Worm (Caenorhabditis elegans) whole organism, L1 larva: ENCODE data around the gene tsp-18.

Experiments
- C16A3.4 ChIP-seq: fragments of 150-350 bp; optimal IDR thresholded peaks from 2 replicates; lab custom pipeline; 2014; ENCODE audit warnings: missing biosample characterization, missing genetic modification characterization
- Y116A8C.19 ChIP-seq: sonication (generic microtip); optimal IDR thresholded peaks from 2 replicates; lab custom pipeline; 2016; ENCODE audit warnings: missing compliant biosample characterization, missing genetic modification characterization, borderline replicate concordance
- aha-1 ChIP-seq: fragments of 150-350 bp; optimal IDR thresholded peaks from 2 replicates; lab custom pipeline; 2014; ENCODE audit warnings: missing biosample characterization, missing genetic modification characterization
- blmp-1 ChIP-seq: fragments of 150-350 bp; optimal IDR thresholded peaks from 2 replicates; lab custom pipeline; 2014; ENCODE audit warnings: missing biosample characterization, missing genetic modification characterization
- dsc-1 ChIP-seq: sonication (generic microtip); optimal IDR thresholded peaks from 2 replicates; lab custom pipeline; 2016; ENCODE audit warnings: mild to moderate bottlenecking, missing genetic modification characterization, missing compliant biosample characterization
- egl-13 ChIP-seq: sonication (generic microtip); optimal IDR thresholded peaks from 2 replicates; lab custom pipeline; 2016; ENCODE audit warnings: missing genotype, missing genetic modification reagents, missing genetic modification characterization, missing compliant biosample characterization
- egl-27 ChIP-seq, 2 experiments: fragments of 150-350 bp in 1 of 2; sonication (generic microtip); optimal IDR thresholded peaks; 3 replicates each; lab custom pipeline; 2017 to 2018; ENCODE audit warnings: missing biosample characterization in 2 of 2, missing genetic modification characterization in 2 of 2, missing genetic modification reagents in 2 of 2
- elt-2 ChIP-seq: sonication (generic microtip); optimal IDR thresholded peaks from 2 replicates; lab custom pipeline; 2016; ENCODE audit warnings: missing genetic modification characterization, mild to moderate bottlenecking, inconsistent platforms, missing compliant biosample characterization, missing genetic modification reagents
- ets-5 ChIP-seq: fragments of 200-800 bp; sonication (Bioruptor generic); IDR thresholded peaks from 2 replicates; pipeline ENCODE4 v1.3.6; 2022; ENCODE audit warnings: missing genetic modification characterization, missing compliant biosample characterization
- fkh-4 ChIP-seq: sonication (generic microtip); optimal IDR thresholded peaks from 2 replicates; lab custom pipeline; 2016; ENCODE audit warnings: missing compliant biosample characterization, missing genetic modification characterization, borderline replicate concordance
- hlh-17 ChIP-seq: fragments of 200-800 bp; sonication (Bioruptor generic); optimal IDR thresholded peaks from 2 replicates; lab custom pipeline; 2018; ENCODE audit warnings: missing genetic modification characterization, mild to moderate bottlenecking, missing compliant biosample characterization, moderate library complexity, borderline replicate concordance
- hpl-2 ChIP-seq: fragments of 150-350 bp; optimal IDR thresholded peaks from 2 replicates; lab custom pipeline; 2014; ENCODE audit warnings: missing biosample characterization, missing genetic modification reagents, missing genetic modification characterization
- irx-1 ChIP-seq: sonication (generic microtip); optimal IDR thresholded peaks from 2 replicates; lab custom pipeline; 2016; ENCODE audit warnings: missing genetic modification characterization, missing compliant biosample characterization
- isw-1 ChIP-seq: fragments of 200-800 bp; sonication (Bioruptor generic); IDR thresholded peaks from 2 replicates; pipeline ENCODE4 v1.3.6; 2022; ENCODE audit warnings: missing genetic modification characterization, missing compliant biosample characterization
- lin-13 ChIP-seq: fragments of 150-350 bp; optimal IDR thresholded peaks from 2 replicates; lab custom pipeline; 2014; ENCODE audit warnings: missing biosample characterization, missing genetic modification reagents, missing genetic modification characterization
- lin-14 ChIP-seq: fragments of 200-800 bp; sonication (Bioruptor generic); optimal IDR thresholded peaks from 2 replicates; lab custom pipeline; 2018; ENCODE audit warnings: mild to moderate bottlenecking, missing genetic modification characterization, moderate library complexity, missing compliant biosample characterization
- lin-35 ChIP-seq, 2 experiments: fragments of 150-350 bp; optimal IDR thresholded peaks; 2 replicates each; lab custom pipeline; 2014; ENCODE audit warnings: missing biosample characterization in 2 of 2, missing genetic modification characterization in 2 of 2, missing genetic modification reagents in 2 of 2
- lin-39 ChIP-seq: fragments of 150-350 bp; optimal IDR thresholded peaks from 2 replicates; lab custom pipeline; 2014; ENCODE audit warnings: missing biosample characterization, missing genetic modification reagents, missing genetic modification characterization
- lir-3 ChIP-seq: sonication (generic microtip); optimal IDR thresholded peaks from 2 replicates; lab custom pipeline; 2016; ENCODE audit warnings: mild to moderate bottlenecking, missing genetic modification characterization, moderate library complexity, missing compliant biosample characterization; ENCODE audit not compliant: poor library complexity
- lsy-2 ChIP-seq, 2 experiments: fragments of 150-350 bp; optimal IDR thresholded peaks; 2 replicates each; lab custom pipeline; 2014; ENCODE audit warnings: missing biosample characterization in 2 of 2, missing genetic modification characterization in 2 of 2
- mab-9 ChIP-seq: fragments of 200-800 bp; sonication (Bioruptor generic); IDR thresholded peaks from 2 replicates; pipeline ENCODE4 v1.3.6; 2022; ENCODE audit warnings: missing genetic modification reagents, missing genetic modification characterization, missing compliant biosample characterization
- mdl-1 ChIP-seq, 2 experiments: fragments of 150-350 bp; optimal IDR thresholded peaks; 2 replicates each; lab custom pipeline; 2014 to 2017; ENCODE audit warnings: missing biosample characterization in 2 of 2, missing genetic modification characterization in 2 of 2, inconsistent platforms in 1 of 2
- mef-2 ChIP-seq: fragments of 150-350 bp; optimal IDR thresholded peaks from 2 replicates; lab custom pipeline; 2014; ENCODE audit warnings: missing biosample characterization, missing genetic modification characterization
- mep-1 ChIP-seq: fragments of 150-350 bp; optimal IDR thresholded peaks from 2 replicates; lab custom pipeline; 2014; ENCODE audit warnings: missing biosample characterization, missing genetic modification characterization
- nhr-11 ChIP-seq: fragments of 150-350 bp; optimal IDR thresholded peaks from 2 replicates; lab custom pipeline; 2014; ENCODE audit warnings: missing biosample characterization, missing genetic modification characterization
- nhr-19 ChIP-seq: fragments of 200-800 bp; sonication (Bioruptor generic); conservative IDR thresholded peaks from 2 replicates; pipeline ENCODE4 v1.3.6; 2022; ENCODE audit warnings: missing genetic modification characterization, missing compliant biosample characterization
- nhr-20 ChIP-seq: sonication (generic microtip); optimal IDR thresholded peaks from 2 replicates; lab custom pipeline; 2016; ENCODE audit warnings: mild to moderate bottlenecking, missing genetic modification characterization, missing compliant biosample characterization
- nhr-28 ChIP-seq: fragments of 150-350 bp; optimal IDR thresholded peaks from 2 replicates; lab custom pipeline; 2014; ENCODE audit warnings: missing biosample characterization, missing genetic modification characterization
- nhr-71 ChIP-seq: sonication (generic microtip); optimal IDR thresholded peaks from 2 replicates; lab custom pipeline; 2016; ENCODE audit warnings: mild to moderate bottlenecking, missing genetic modification characterization, moderate library complexity, missing compliant biosample characterization
- nhr-76 ChIP-seq: sonication (generic microtip); optimal IDR thresholded peaks from 2 replicates; lab custom pipeline; 2017; ENCODE audit warnings: missing biosample characterization, missing genetic modification characterization
- nhr-77 ChIP-seq: fragments of 150-350 bp; optimal IDR thresholded peaks from 2 replicates; lab custom pipeline; 2014; ENCODE audit warnings: missing biosample characterization, missing genetic modification characterization
- nhr-84 ChIP-seq: sonication (generic microtip); optimal IDR thresholded peaks from 2 replicates; lab custom pipeline; 2017; ENCODE audit warnings: missing biosample characterization, missing genetic modification characterization
- nhr-85 ChIP-seq: sonication (generic microtip); peaks from one replicate; lab custom pipeline; 2016; ENCODE audit warnings: missing genetic modification characterization, inconsistent platforms, missing compliant biosample characterization
- pax-3 ChIP-seq: fragments of 200-800 bp; sonication (Bioruptor generic); optimal IDR thresholded peaks from 2 replicates; lab custom pipeline; 2018; ENCODE audit warnings: mild to moderate bottlenecking, missing genetic modification characterization, moderate library complexity, missing compliant biosample characterization
- pqm-1 ChIP-seq: sonication (generic microtip); optimal IDR thresholded peaks from 3 replicates; lab custom pipeline; 2017; ENCODE audit warnings: missing biosample characterization, missing genetic modification characterization
- rnt-1 ChIP-seq: sonication (generic microtip); optimal IDR thresholded peaks from 2 replicates; lab custom pipeline; 2016; ENCODE audit warnings: mild to moderate bottlenecking, missing genetic modification characterization, moderate library complexity, missing compliant biosample characterization
- snpc-4 ChIP-seq: fragments of 150-350 bp; optimal IDR thresholded peaks from 2 replicates; lab custom pipeline; 2014; ENCODE audit warnings: missing biosample characterization, missing genetic modification characterization
- snu-23 ChIP-seq: sonication (generic microtip); optimal IDR thresholded peaks from 2 replicates; lab custom pipeline; 2016; ENCODE audit warnings: missing genetic modification characterization, missing compliant biosample characterization
- sox-4 ChIP-seq: sonication (generic microtip); optimal IDR thresholded peaks from 2 replicates; lab custom pipeline; 2016; ENCODE audit warnings: missing genetic modification characterization, missing compliant biosample characterization
- swsn-7 ChIP-seq: sonication (generic microtip); optimal IDR thresholded peaks from 2 replicates; lab custom pipeline; 2016; ENCODE audit warnings: missing genetic modification characterization, missing compliant biosample characterization
- tbx-2 ChIP-seq: sonication (generic microtip); optimal IDR thresholded peaks from 2 replicates; lab custom pipeline; 2016; ENCODE audit warnings: missing genetic modification characterization, missing compliant biosample characterization
- unc-62 ChIP-seq: fragments of 150-350 bp; optimal IDR thresholded peaks from 2 replicates; lab custom pipeline; 2014; ENCODE audit warnings: missing biosample characterization, missing genetic modification reagents, missing genetic modification characterization
- unc-86 ChIP-seq: sonication (generic microtip); optimal IDR thresholded peaks from 2 replicates; lab custom pipeline; 2016; ENCODE audit warnings: missing genetic modification characterization, missing compliant biosample characterization
- unc-98 ChIP-seq: fragments of 200-800 bp; sonication (Bioruptor generic); IDR thresholded peaks from 2 replicates; pipeline ENCODE4 v1.3.6; 2022; ENCODE audit warnings: missing genetic modification characterization, missing compliant biosample characterization
- vab-15 ChIP-seq: sonication (generic microtip); optimal IDR thresholded peaks from 2 replicates; lab custom pipeline; 2017; ENCODE audit warnings: missing genotype, mild to moderate bottlenecking, missing genetic modification characterization, missing compliant biosample characterization
- zag-1 ChIP-seq: fragments of 150-350 bp; optimal IDR thresholded peaks from 2 replicates; lab custom pipeline; 2014; ENCODE audit warnings: missing biosample characterization, missing genetic modification characterization

Gene tsp-18

DNA sequence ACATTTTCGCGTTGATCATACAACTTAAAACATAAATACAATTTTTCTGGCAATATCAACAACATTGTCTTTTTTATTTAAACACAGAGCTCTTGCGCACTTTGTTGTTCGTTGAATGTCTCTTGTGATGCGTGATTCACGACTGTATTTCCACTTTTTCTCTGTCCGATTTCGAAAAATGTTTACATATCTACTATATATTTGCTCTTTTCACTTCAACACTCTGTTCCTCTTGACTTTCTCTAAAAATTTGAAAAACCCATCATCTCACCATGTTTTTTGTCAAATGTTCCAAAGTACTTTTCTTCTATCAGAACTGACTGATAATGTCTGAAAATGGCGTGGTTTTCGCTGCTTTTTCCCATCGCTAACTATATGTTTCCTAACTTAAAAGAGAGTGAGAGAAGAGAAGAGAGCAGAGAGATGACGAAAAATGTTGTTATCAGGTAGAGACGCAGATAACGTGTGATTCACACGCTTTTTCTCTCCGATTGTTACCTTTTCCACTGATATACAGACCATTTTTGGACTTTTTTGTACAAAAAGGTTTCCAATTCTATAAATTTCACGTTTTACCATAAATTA is 7.7 kb downstream of the tsp-18 start (continued):
- TF ChIP-seq pqm-1 (tag; lab: Kevin White, UChicago): peak; percentile 91
- TF ChIP-seq nhr-77 (tag; lab: Kevin White, UChicago): peak; percentile 54

DNA sequence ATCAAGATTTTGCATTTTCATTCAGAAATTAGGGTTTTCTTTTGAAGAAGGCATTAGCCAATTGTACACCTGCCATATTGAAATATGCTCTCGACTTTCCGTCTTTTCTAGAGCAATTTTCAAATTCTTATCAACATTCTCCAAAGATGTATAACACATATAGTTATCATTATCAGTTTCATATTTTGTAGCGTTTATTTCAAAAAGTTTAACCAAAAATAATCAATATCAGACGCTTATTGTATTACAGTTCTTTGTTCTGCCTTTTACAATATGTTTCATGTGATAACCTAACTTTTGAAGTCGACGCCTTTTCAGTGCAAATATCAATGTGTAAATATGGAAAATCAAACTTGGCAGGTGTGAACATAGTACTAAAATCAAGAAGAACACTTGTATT is 9.5 kb downstream of the tsp-18 start:
- TF ChIP-seq ets-5 (no peak), elt-2 (peak; percentile 65)

DNA sequence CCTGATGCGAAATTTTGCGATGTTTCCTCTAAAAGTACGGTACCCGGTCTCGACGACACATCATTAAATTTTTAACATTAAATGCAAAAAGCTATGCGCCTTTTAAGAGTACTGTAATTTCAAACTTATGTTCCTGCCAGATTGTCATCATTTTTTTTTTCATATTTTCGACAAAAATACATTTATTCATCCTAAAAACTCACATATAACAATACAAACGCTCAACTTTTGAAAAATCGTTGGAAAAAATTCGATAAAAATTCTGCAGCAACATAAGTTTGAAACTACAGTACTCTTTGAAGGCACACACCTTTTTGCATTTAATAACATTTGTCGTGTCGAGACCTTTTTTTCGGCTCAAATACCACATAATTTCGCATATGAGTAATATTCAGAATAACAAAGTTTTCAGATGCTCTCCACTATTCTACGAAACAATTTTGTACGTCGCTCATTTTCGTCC is 12.7 kb downstream of the tsp-18 start, which contains the start of gene frh-1:
Gene frh-1, plus strand, starts transcription at position 413 of the 463 bp plus-strand sequence.
- TF ChIP-seq dsc-1 (tag; lab: Kevin White, UChicago) (no peak), lin-13 (GFP tag; lab: Kevin White, UChicago) (no peak), nhr-20 (no peak), lin-39 (tag; lab: Kevin White, UChicago) (no peak)
- TF ChIP-seq, all 84 proteins: peak for 0

DNA sequence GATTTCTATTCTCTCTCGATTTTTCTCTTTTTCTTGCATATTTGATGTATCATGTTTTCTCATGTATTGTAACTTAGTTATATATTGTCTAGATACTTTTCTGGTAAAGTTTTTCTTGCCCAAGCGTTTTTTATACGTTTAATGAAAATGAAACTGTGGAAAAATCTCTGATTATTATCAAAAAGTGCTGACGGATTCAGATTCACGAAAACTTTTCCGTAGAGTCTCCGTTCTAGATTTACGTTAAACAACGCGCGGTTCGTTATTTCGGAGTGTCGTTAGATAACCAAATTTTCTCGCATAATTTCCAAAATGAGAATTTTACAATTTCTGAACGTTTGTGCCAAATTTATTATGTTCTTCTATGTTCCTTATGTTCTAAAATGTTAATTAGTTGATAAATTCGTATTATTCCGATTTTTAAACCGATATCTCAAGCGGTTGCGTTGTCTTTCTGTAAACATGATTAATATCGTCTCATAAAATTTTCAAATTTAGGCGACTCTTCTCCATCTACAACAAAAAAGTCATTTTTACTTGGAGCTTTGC is 13.9 kb downstream of the tsp-18 start, which contains the start of gene ptp-2:
Gene ptp-2, plus strand, starts transcription at position 499 of the 549 bp plus-strand sequence.
- TF ChIP-seq egl-13 (tag; lab: Kevin White, UChicago): peak; percentile 12
- TF ChIP-seq lir-3 (tag; lab: Kevin White, UChicago): peak; percentile 38
- peak; percentile 44 for TF ChIP-seq rnt-1 (tag; lab: Kevin White, UChicago)
- peak; percentile 27 to 57 for TF ChIP-seq lin-35 (GFP tag; optimal IDR thresholded peaks at IDR 0.05; lab: Kevin White, UChicago)
- TF ChIP-seq vab-15 (tag; lab: Kevin White, UChicago): no peak
- no peak for TF ChIP-seq nhr-84
- no peak for TF ChIP-seq aha-1 (tag; lab: Kevin White, UChicago)
- peak; percentile 30 for TF ChIP-seq C16A3.4
- peak; percentile 72 for TF ChIP-seq nhr-85
- TF ChIP-seq irx-1: peak; percentile 34
- TF ChIP-seq elt-2: no peak
- no peak for TF ChIP-seq isw-1 (GFP tag; lab: Robert Waterston, UW)
- peak; percentile 65 for TF ChIP-seq nhr-71 (tag; lab: Kevin White, UChicago)
- TF ChIP-seq fkh-4: no peak
- no peak for TF ChIP-seq nhr-28 (tag; lab: Kevin White, UChicago)
- TF ChIP-seq ets-5: no peak
- TF ChIP-seq unc-98 (GFP tag; lab: Robert Waterston, UW): no peak
- TF ChIP-seq unc-62 (GFP tag; lab: Kevin White, UChicago): no peak
- TF ChIP-seq pax-3: no peak
- no peak for TF ChIP-seq Y116A8C.19
- TF ChIP-seq mef-2 (tag; lab: Kevin White, UChicago): no peak
- TF ChIP-seq egl-27 (tag; optimal IDR thresholded peaks at IDR 0.05; lab: Kevin White, UChicago): no peak
- no peak for TF ChIP-seq hlh-17
- no peak for TF ChIP-seq snpc-4 (tag; lab: Kevin White, UChicago)
- no peak for TF ChIP-seq hpl-2 (GFP tag; lab: Kevin White, UChicago)
- TF ChIP-seq blmp-1 (tag; lab: Kevin White, UChicago): peak; percentile 41
- TF ChIP-seq tbx-2 (tag; lab: Kevin White, UChicago): peak; percentile 10
- no peak for TF ChIP-seq zag-1 (tag; lab: Kevin White, UChicago)
- TF ChIP-seq nhr-11: no peak
- peak; percentile 36 for TF ChIP-seq swsn-7 (tag; lab: Kevin White, UChicago)
- TF ChIP-seq lsy-2 (tag; optimal IDR thresholded peaks at IDR 0.05; lab: Kevin White, UChicago): peak; percentile 49 to 72
- peak; percentile 57 for TF ChIP-seq lin-14
- TF ChIP-seq mep-1 (tag; lab: Kevin White, UChicago): peak; percentile 22
- no peak for TF ChIP-seq mab-9 (GFP tag; lab: Robert Waterston, UW)
- TF ChIP-seq sox-4 (tag; lab: Kevin White, UChicago): no peak
- TF ChIP-seq unc-86 (tag; lab: Kevin White, UChicago): no peak
- TF ChIP-seq nhr-19 (GFP tag; lab: Robert Waterston, UW): no peak
- no peak for TF ChIP-seq mdl-1 (tag; optimal IDR thresholded peaks at IDR 0.05; lab: Kevin White, UChicago)
- peak; percentile 64 for TF ChIP-seq snu-23 (GFP tag; lab: Kevin White, UChicago)
- TF ChIP-seq nhr-76 (tag; lab: Kevin White, UChicago): no peak
